Worm (Caenorhabditis elegans) whole organism, mixed stage, embryonic: ENCODE results near the gene try-3.

Experiments
- M03D4.4 ChIP-seq: sonication (generic microtip); optimal IDR thresholded peaks from 2 replicates; lab custom pipeline; 2017; ENCODE audit warnings: mild to moderate bottlenecking, missing genetic modification characterization, missing compliant biosample characterization
- bed-3 ChIP-seq: fragments of 200-800 bp; sonication (Bioruptor generic); optimal IDR thresholded peaks from 3 replicates; lab custom pipeline; 2018; ENCODE audit warnings: mild to moderate bottlenecking, missing genetic modification characterization, moderate library complexity, missing compliant biosample characterization
- blmp-1 ChIP-seq: fragments of 150-350 bp; optimal IDR thresholded peaks from 2 replicates; lab custom pipeline; 2014; ENCODE audit warnings: missing biosample characterization, missing genetic modification characterization
- ceh-39 ChIP-seq: fragments of 150-350 bp; optimal IDR thresholded peaks from 2 replicates; lab custom pipeline; 2014; ENCODE audit warnings: missing biosample characterization, missing genetic modification characterization
- ceh-43 ChIP-seq: fragments of 200-800 bp; sonication (Bioruptor generic); optimal IDR thresholded peaks from 2 replicates; lab custom pipeline; 2018; ENCODE audit warnings: mild to moderate bottlenecking, missing genetic modification characterization, moderate library complexity, missing compliant biosample characterization
- ceh-83 ChIP-seq: fragments of 200-800 bp; sonication (Bioruptor generic); optimal IDR thresholded peaks from 2 replicates; lab custom pipeline; 2018; ENCODE audit warnings: mild to moderate bottlenecking, missing genetic modification characterization, missing compliant biosample characterization
- ces-1 ChIP-seq: fragments of 150-350 bp; optimal IDR thresholded peaks from 2 replicates; lab custom pipeline; 2014; ENCODE audit warnings: missing biosample characterization, missing genetic modification reagents, missing genetic modification characterization
- cnd-1 ChIP-seq: fragments of 200-800 bp; sonication (Bioruptor generic); optimal IDR thresholded peaks from 2 replicates; lab custom pipeline; 2018; ENCODE audit warnings: mild to moderate bottlenecking, missing genetic modification characterization, missing compliant biosample characterization
- drap-1 ChIP-seq: fragments of 200-800 bp; sonication (Bioruptor generic); optimal IDR thresholded peaks from 3 replicates; lab custom pipeline; 2018; ENCODE audit warnings: mild to moderate bottlenecking, missing genetic modification characterization, missing compliant biosample characterization
- elt-3 ChIP-seq: fragments of 150-350 bp; optimal IDR thresholded peaks from 2 replicates; lab custom pipeline; 2014; ENCODE audit warnings: missing biosample characterization, missing genetic modification characterization
- flh-1 ChIP-seq: fragments of 200-800 bp; sonication (Bioruptor generic); optimal IDR thresholded peaks from 2 replicates; lab custom pipeline; 2018; ENCODE audit warnings: mild to moderate bottlenecking, missing genetic modification characterization, moderate library complexity, missing compliant biosample characterization
- ham-2 ChIP-seq: fragments of 200-800 bp; sonication (Bioruptor generic); optimal IDR thresholded peaks from 2 replicates; lab custom pipeline; 2018; ENCODE audit warnings: mild to moderate bottlenecking, missing genetic modification characterization, missing compliant biosample characterization
- hlh-1 ChIP-seq: fragments of 150-350 bp; optimal IDR thresholded peaks from 2 replicates; lab custom pipeline; 2014; ENCODE audit warnings: missing biosample characterization, missing genetic modification reagents, missing genetic modification characterization
- lin-32 ChIP-seq: fragments of 200-800 bp; sonication (Bioruptor generic); optimal IDR thresholded peaks from 2 replicates; lab custom pipeline; 2018; ENCODE audit warnings: mild to moderate bottlenecking, missing genetic modification characterization, missing compliant biosample characterization
- lsy-2 ChIP-seq: fragments of 150-350 bp; optimal IDR thresholded peaks from 2 replicates; lab custom pipeline; 2014; ENCODE audit warnings: missing biosample characterization, missing genetic modification characterization
- mab-5 ChIP-seq: fragments of 150-350 bp; optimal IDR thresholded peaks from 2 replicates; lab custom pipeline; 2014; ENCODE audit warnings: missing biosample characterization, missing genetic modification characterization
- mls-2 ChIP-seq: sonication (generic microtip); optimal IDR thresholded peaks from 2 replicates; lab custom pipeline; 2016; ENCODE audit warnings: mild to moderate bottlenecking, missing genetic modification characterization, moderate library complexity, missing compliant biosample characterization
- nhr-12 ChIP-seq: fragments of 150-350 bp; optimal IDR thresholded peaks from 2 replicates; lab custom pipeline; 2014; ENCODE audit warnings: missing biosample characterization, missing genetic modification characterization
- nhr-2 ChIP-seq: fragments of 150-350 bp; optimal IDR thresholded peaks from 2 replicates; lab custom pipeline; 2014; ENCODE audit warnings: missing biosample characterization, missing genetic modification characterization
- nhr-237 ChIP-seq: fragments of 150-350 bp; optimal IDR thresholded peaks from 2 replicates; lab custom pipeline; 2014; ENCODE audit warnings: missing biosample characterization, missing genetic modification characterization
- nhr-76 ChIP-seq: sonication (generic microtip); optimal IDR thresholded peaks from 2 replicates; lab custom pipeline; 2017; ENCODE audit warnings: missing biosample characterization, missing genetic modification characterization
- pha-4 ChIP-seq: fragments of 150-350 bp; optimal IDR thresholded peaks from 2 replicates; lab custom pipeline; 2018; ENCODE audit warnings: missing biosample characterization, missing genetic modification reagents, missing genetic modification characterization
- sem-2 ChIP-seq: fragments of 200-800 bp; sonication (Bioruptor generic); optimal IDR thresholded peaks from 2 replicates; lab custom pipeline; 2018; ENCODE audit warnings: mild to moderate bottlenecking, missing genetic modification characterization, missing compliant biosample characterization
- snpc-4 ChIP-seq: fragments of 150-350 bp; optimal IDR thresholded peaks from 2 replicates; lab custom pipeline; 2014; ENCODE audit warnings: missing biosample characterization, missing genetic modification characterization
- sptf-1 ChIP-seq: sonication (generic microtip); optimal IDR thresholded peaks from 2 replicates; lab custom pipeline; 2017; ENCODE audit warnings: mild to moderate bottlenecking, missing genetic modification characterization, moderate library complexity, missing compliant biosample characterization
- tbx-8 ChIP-seq: fragments of 200-800 bp; sonication (Bioruptor generic); optimal IDR thresholded peaks from 2 replicates; lab custom pipeline; 2018; ENCODE audit warnings: mild to moderate bottlenecking, missing genetic modification characterization, moderate library complexity, missing compliant biosample characterization
- unc-120 ChIP-seq: sonication (generic microtip); optimal IDR thresholded peaks from 2 replicates; lab custom pipeline; 2017; ENCODE audit warnings: missing genetic modification characterization, missing compliant biosample characterization; ENCODE audit not compliant: poor library complexity, severe bottlenecking
- unc-39 ChIP-seq: fragments of 150-350 bp; optimal IDR thresholded peaks from 2 replicates; lab custom pipeline; 2014; ENCODE audit warnings: missing biosample characterization, missing genetic modification characterization
- unc-62 ChIP-seq: fragments of 150-350 bp; optimal IDR thresholded peaks from 2 replicates; lab custom pipeline; 2014; ENCODE audit warnings: missing biosample characterization, missing genetic modification reagents, missing genetic modification characterization
- ztf-11 ChIP-seq: fragments of 150-350 bp; optimal IDR thresholded peaks from 2 replicates; lab custom pipeline; 2014; ENCODE audit warnings: missing biosample characterization, missing genetic modification characterization

Gene try-3

DNA sequence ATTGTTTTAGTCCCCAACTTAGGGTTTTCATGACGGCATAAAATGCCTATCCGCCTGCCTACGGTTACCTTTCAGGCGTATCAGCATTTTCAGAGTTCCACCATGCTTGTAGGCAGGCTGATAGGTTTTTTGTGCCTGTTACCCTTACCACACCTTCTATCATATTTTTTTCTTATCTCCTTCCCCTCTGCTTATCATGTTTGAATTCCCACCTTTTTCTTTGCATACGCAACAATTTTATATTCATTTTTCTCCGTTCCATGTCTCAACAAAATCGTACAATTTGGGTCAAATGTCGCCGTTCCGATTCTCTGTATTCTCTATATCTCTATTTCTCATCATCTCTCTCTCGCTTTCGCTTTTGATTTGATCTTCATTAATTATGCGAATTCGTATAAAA is 37.4 kb upstream of the try-3 start, which contains the start of gene C01G5.9:
TSS of gene C01G5.9 (plus strand) at position 301 of the 400 bp plus-strand sequence.
- TF ChIP-seq bed-3 (GFP tag; lab: Kevin White, UChicago) (no peak), blmp-1 (tag; lab: Kevin White, UChicago) (peak; percentile 77)
- TF ChIP-seq, all 35 proteins: peak for 1

DNA sequence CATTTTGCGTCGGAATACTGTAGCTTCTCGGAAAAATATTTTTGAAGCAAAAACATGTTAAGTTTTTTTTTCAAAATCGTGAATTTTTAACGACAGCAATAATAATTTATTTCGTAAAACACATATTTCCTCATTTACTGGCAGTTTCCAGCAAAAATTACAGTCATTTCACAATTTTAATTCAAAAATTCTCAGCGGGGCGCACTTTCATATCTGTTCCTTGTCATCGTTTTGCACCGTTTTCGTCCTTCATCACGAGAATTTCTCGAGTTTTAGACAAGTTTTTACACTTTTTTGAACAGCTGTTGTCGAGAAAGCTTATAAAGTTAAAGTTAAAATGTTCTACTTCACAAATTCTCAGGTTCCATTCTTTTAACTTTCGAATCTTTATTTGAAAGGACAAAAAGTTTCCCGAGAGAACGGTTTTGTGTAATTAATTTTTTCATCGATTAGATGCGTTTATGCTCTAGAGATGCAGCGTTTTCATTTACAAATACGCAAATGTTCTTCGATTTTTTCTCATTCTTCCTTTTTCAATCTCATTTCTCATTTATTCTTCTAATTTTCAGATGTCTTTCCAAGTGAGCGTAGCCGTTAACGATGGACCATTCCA is 34.5 kb upstream of the try-3 start, which contains the start of gene ddi-1:
TSS of gene ddi-1 (plus strand) at position 563 of the 613 bp plus-strand sequence.
- no peak for TF ChIP-seq elt-3
- no peak for TF ChIP-seq unc-39
- TF ChIP-seq M03D4.4 (tag; lab: Kevin White, UChicago), result no peak
- no peak for TF ChIP-seq drap-1 (GFP tag; lab: Kevin White, UChicago)
- TF ChIP-seq snpc-4 (tag; lab: Kevin White, UChicago), result no peak
- TF ChIP-seq nhr-12, result no peak
- no peak for TF ChIP-seq mls-2 (tag; lab: Kevin White, UChicago)
- no peak for TF ChIP-seq ham-2
- TF ChIP-seq mab-5 (tag; lab: Kevin White, UChicago), result no peak
- no peak for TF ChIP-seq ztf-11 (tag; lab: Kevin White, UChicago)
- no peak for TF ChIP-seq bed-3 (GFP tag; lab: Kevin White, UChicago)
- no peak for TF ChIP-seq hlh-1 (tag; lab: Kevin White, UChicago)
- no peak for TF ChIP-seq nhr-76
- no peak for TF ChIP-seq flh-1
- no peak for TF ChIP-seq lsy-2 (tag; lab: Kevin White, UChicago)
- TF ChIP-seq sem-2 (GFP tag; lab: Kevin White, UChicago), result no peak
- no peak for TF ChIP-seq unc-120 (tag; lab: Kevin White, UChicago)
- TF ChIP-seq ceh-83, result no peak
- TF ChIP-seq ces-1 (GFP tag; lab: Kevin White, UChicago), result no peak
- no peak for TF ChIP-seq sptf-1 (tag; lab: Kevin White, UChicago)

DNA sequence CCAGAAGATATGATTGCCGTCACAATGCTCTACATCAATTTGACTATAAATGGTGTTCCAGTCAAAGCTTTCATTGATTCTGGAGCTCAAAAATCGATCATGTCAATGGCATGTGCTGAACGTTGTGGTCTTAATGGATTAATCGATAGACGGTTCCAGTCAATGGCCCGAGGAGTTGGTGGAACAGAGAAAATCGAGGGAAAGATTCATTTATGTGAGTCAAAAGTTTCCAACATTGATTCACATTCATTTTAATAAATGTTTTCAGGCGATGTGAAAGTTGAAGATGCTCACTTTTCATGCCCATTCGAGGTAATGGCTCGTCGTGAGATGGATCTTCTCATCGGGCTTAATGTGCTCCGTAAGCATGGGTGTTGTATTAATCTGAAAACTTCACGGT is 33.2 kb upstream of the try-3 start:
- TF ChIP-seq drap-1 (GFP tag; lab: Kevin White, UChicago) (no peak), ceh-83 (no peak), tbx-8 (GFP tag; lab: Kevin White, UChicago) (no peak), nhr-2 (no peak), elt-3 (no peak), pha-4 (tag; lab: Kevin White, UChicago) (no peak), bed-3 (GFP tag; lab: Kevin White, UChicago) (no peak), ces-1 (GFP tag; lab: Kevin White, UChicago) (no peak), mab-5 (tag; lab: Kevin White, UChicago) (no peak), unc-120 (tag; lab: Kevin White, UChicago) (no peak), cnd-1 (tag; lab: Kevin White, UChicago) (no peak), nhr-237 (tag; lab: Kevin White, UChicago) (no peak), ztf-11 (tag; lab: Kevin White, UChicago) (no peak)

ce11 chrIV:6524531-6524930 is 32.4 kb upstream of the try-3 start, which contains the start of gene C01G5.5:
Gene C01G5.5 (plus strand): TSS chrIV:6524610.
- TF ChIP-seq lin-32 (GFP tag; lab: Kevin White, UChicago) (no peak), unc-62 (no peak), hlh-1 (tag; lab: Kevin White, UChicago) (no peak), sem-2 (GFP tag; lab: Kevin White, UChicago) (no peak)

DNA sequence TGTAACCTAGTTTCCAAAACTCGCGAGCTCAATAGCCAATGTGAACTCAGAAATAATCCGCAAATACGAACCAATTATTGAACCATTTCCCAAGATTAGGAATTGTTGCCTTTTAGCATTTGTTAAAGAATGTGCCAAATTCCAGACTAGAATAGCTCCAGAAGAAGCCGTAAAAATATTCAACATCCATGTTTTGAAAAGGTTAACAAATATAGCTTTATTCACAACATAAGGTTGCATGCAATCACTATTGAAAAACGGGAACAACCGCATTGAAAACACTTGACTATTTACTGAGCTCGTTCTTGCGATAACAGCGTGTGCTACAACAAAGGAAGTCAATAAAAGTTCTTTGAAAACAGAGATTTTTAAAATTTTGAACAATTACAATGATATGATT is 30.4 kb upstream of the try-3 start:
- TF ChIP-seq mls-2 (tag; lab: Kevin White, UChicago) (no peak), unc-120 (tag; lab: Kevin White, UChicago) (no peak), ztf-11 (tag; lab: Kevin White, UChicago) (no peak), ceh-43 (GFP tag; lab: Kevin White, UChicago) (no peak), nhr-237 (tag; lab: Kevin White, UChicago) (no peak), hlh-1 (tag; lab: Kevin White, UChicago) (no peak)

- no peak for TF ChIP-seq nhr-237 (tag; lab: Kevin White, UChicago)
- TF ChIP-seq sptf-1 (tag; lab: Kevin White, UChicago), result no peak
- TF ChIP-seq tbx-8 (GFP tag; lab: Kevin White, UChicago), result no peak
- no peak for TF ChIP-seq nhr-12
- TF ChIP-seq ham-2, result no peak
- TF ChIP-seq unc-62, result no peak
- TF ChIP-seq drap-1 (GFP tag; lab: Kevin White, UChicago), result no peak
- no peak for TF ChIP-seq ceh-43 (GFP tag; lab: Kevin White, UChicago)
- no peak for TF ChIP-seq M03D4.4 (tag; lab: Kevin White, UChicago)
- no peak for TF ChIP-seq blmp-1 (tag; lab: Kevin White, UChicago)
- no peak for TF ChIP-seq mab-5 (tag; lab: Kevin White, UChicago)
- no peak for TF ChIP-seq ztf-11 (tag; lab: Kevin White, UChicago)
- no peak for TF ChIP-seq mls-2 (tag; lab: Kevin White, UChicago)
- TF ChIP-seq ceh-39 (tag; lab: Kevin White, UChicago), result no peak
- no peak for TF ChIP-seq elt-3
- no peak for TF ChIP-seq sem-2 (GFP tag; lab: Kevin White, UChicago)
- no peak for TF ChIP-seq ces-1 (GFP tag; lab: Kevin White, UChicago)
- no peak for TF ChIP-seq unc-120 (tag; lab: Kevin White, UChicago)
- TF ChIP-seq pha-4 (tag; lab: Kevin White, UChicago), result no peak
These were observed 28.8 kb upstream of the try-3 start for ce11 chrIV:6528202-6528601.
